Fruit fly (Drosophila melanogaster): ENCODE results near the gene indra.

The indra gene

DNA sequence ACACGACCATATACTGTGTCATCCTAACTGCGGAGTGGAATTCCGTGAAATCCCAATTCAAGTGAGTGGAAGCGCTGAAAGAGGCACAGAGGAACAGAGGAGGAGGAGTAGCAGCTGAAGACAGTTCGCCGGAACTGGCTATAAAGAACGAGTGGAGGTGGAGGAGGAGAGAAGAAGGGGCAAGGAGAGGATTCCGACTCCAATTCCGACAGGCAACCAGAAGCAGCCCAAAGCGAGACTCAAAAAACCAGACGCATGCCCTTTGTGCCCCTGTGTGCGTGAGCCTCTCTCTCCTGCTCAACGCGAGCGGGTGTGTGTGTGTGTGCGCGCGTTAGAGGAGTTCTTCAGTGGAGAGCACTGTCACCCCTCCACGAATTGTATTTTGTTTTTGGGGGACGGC lies 7.2 kb upstream of the indra start (continued):
- peak; percentile 88 for TF ChIP-seq z (GFP tag; IDR thresholded peaks at IDR 0.05)

DNA sequence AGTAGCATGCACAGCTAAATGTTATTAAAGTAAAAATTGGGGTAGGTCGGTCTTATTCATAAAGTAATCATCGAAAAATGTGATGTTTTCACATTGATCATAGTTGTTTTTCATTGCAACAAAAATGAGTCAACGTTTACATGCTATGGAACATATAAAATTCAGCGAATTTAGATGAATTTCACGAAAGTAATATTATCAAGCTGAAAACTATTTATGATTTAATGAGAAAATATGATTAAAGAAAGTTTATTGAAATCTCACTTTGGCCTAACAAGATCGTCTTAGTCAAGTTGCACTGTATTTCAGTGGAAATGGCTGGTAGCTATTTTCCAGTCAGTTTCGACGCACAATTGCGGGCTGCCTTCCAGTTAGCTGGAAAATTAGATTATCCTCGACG lies 6.7 kb upstream of the indra start:
- TF ChIP-seq row (GFP tag; IDR thresholded peaks at IDR 0.05) (peak; percentile 39; the same call in 2 of the 3 replicates), lola (GFP tag; optimal IDR thresholded peaks at IDR 0.05) (peak in 1 of 3 experiments; percentile 14), Sry-β (GFP tag; optimal IDR thresholded peaks at IDR 0.05) (no peak), sens (GFP tag) (peak; percentile 80), ara (GFP tag; IDR thresholded peaks at IDR 0.05) (0 out of 2 replicates have a peak, but pooled peaks have one; percentile 29), D19B (GFP tag; optimal IDR thresholded peaks at IDR 0.05) (no peak), grau (tag; optimal IDR thresholded peaks at IDR 0.05) (peak; percentile 81), Ssrp (tag; optimal IDR thresholded peaks at IDR 0.05) (peak; percentile 29), tio (GFP tag; optimal IDR thresholded peaks at IDR 0.05) (peak; percentile 30), bsh (GFP tag; optimal IDR thresholded peaks at IDR 0.05) (no peak), BtbVII (GFP tag; optimal IDR thresholded peaks at IDR 0.05) (no peak), ase (GFP tag; IDR thresholded peaks at IDR 0.05) (peak; percentile 6; the same call in 1 of the 3 replicates), gem (tag; optimal IDR thresholded peaks at IDR 0.05) (peak; percentile 21)

DNA sequence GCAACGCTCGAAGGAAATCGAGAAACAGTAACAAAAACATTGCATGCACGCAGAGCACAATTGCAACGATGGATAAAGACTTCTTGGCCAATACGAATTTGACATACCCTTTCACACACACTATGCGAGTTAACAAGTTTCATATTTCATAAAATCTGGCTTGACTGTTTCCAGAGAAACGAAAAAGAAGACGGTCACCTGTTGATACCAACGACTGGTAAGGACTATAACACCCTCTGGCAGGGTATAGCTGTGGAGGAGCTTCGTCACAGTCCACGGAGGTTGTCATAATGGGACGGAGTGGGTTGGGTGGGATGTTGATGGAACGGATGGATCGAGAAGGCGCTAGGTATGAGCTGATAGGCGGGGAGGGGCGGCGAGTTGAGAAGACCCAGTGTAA lies 6.0 kb upstream of the indra start:
- TF ChIP-seq CG1603 (tag; optimal IDR thresholded peaks at IDR 0.05), result peak; percentile 23
- no peak for TF ChIP-seq ATbp (GFP tag; optimal IDR thresholded peaks at IDR 0.05)
- no peak for TF ChIP-seq nerfin-2 (GFP tag; IDR thresholded peaks at IDR 0.05; ENCODE audit: partially characterized antibody)
- no peak for TF ChIP-seq dan (GFP tag; IDR thresholded peaks at IDR 0.05)
- no peak for TF ChIP-seq CG18476 (GFP tag; optimal IDR thresholded peaks at IDR 0.05)
- TF ChIP-seq bsh (GFP tag; optimal IDR thresholded peaks at IDR 0.05), result peak in 1 of 2 experiments; percentile 56
- peak; percentile 22; the same call in 1 of the 3 replicates for TF ChIP-seq row (GFP tag; IDR thresholded peaks at IDR 0.05)
- TF ChIP-seq sens (GFP tag), result peak; percentile 74
- TF ChIP-seq usp (GFP tag; optimal IDR thresholded peaks at IDR 0.05), result no peak
- no peak for TF ChIP-seq chm (GFP tag; IDR thresholded peaks at IDR 0.05)
- no peak for TF ChIP-seq Hr39 (optimal IDR thresholded peaks at IDR 0.05)
- TF ChIP-seq CG2129 (GFP tag; IDR thresholded peaks at IDR 0.05; ENCODE audit: partially characterized antibody), result no peak
- TF ChIP-seq lbe (GFP tag; optimal IDR thresholded peaks at IDR 0.05), result no peak
- peak; percentile 84 for TF ChIP-seq Drgx (GFP tag; IDR thresholded peaks at IDR 0.05)
- TF ChIP-seq Tbp (GFP tag; optimal IDR thresholded peaks at IDR 0.05), result no peak
- TF ChIP-seq CG31365 (tag; optimal IDR thresholded peaks at IDR 0.05), result no peak
- no peak for TF ChIP-seq z (GFP tag; IDR thresholded peaks at IDR 0.05)
- 0 out of 2 replicates have a peak, but pooled peaks have one; percentile 29 for TF ChIP-seq Ptx1 (GFP tag; IDR thresholded peaks at IDR 0.05)
- TF ChIP-seq caup (GFP tag; optimal IDR thresholded peaks at IDR 0.05; ENCODE audit: severe bottlenecking), result no peak
- TF ChIP-seq CG12744 (GFP tag; optimal IDR thresholded peaks at IDR 0.05), result no peak
- 0 out of 3 replicates have a peak, but pooled peaks have one; percentile 23 for TF ChIP-seq zfh1 (GFP tag; IDR thresholded peaks at IDR 0.05)
- TF ChIP-seq aop (GFP tag; IDR thresholded peaks at IDR 0.05), result no peak
- TF ChIP-seq Hmx (GFP tag; optimal IDR thresholded peaks at IDR 0.05), result no peak
- TF ChIP-seq Ets65A (GFP tag), result peak; percentile 89
- TF ChIP-seq CG13287 (GFP tag; IDR thresholded peaks at IDR 0.05; ENCODE audit: partially characterized antibody), result no peak
- TF ChIP-seq CG30403 (GFP tag; optimal IDR thresholded peaks at IDR 0.05), result no peak
- no peak; the same call in 1 of the 2 replicates for TF ChIP-seq CG32532 (GFP tag; IDR thresholded peaks at IDR 0.05)
- TF ChIP-seq CG12104 (GFP tag; optimal IDR thresholded peaks at IDR 0.05), result no peak
- no peak for TF ChIP-seq Bdp1 (GFP tag; optimal IDR thresholded peaks at IDR 0.05)
- TF ChIP-seq CG10267 (tag; optimal IDR thresholded peaks at IDR 0.05), result no peak
- no peak for TF ChIP-seq gem (tag; optimal IDR thresholded peaks at IDR 0.05)
- TF ChIP-seq CG12236 (GFP tag; optimal IDR thresholded peaks at IDR 0.05), result no peak
- no peak for TF ChIP-seq CG6175 (GFP tag; IDR thresholded peaks at IDR 0.05)
- TF ChIP-seq chn (GFP tag; optimal IDR thresholded peaks at IDR 0.05), result no peak
- no peak for TF ChIP-seq Hr3 (GFP tag; optimal IDR thresholded peaks at IDR 0.05)
- TF ChIP-seq CG14050 (GFP tag; IDR thresholded peaks at IDR 0.05), result no peak
- TF ChIP-seq CkIIα-i1 (GFP tag; IDR thresholded peaks at IDR 0.05), result no peak
- no peak for TF ChIP-seq stc (GFP tag; IDR thresholded peaks at IDR 0.05)
- TF ChIP-seq CG1602 (GFP tag; optimal IDR thresholded peaks at IDR 0.05), result no peak

Measured in whole organism, embryonic.